Fruit fly (Drosophila melanogaster): Measurements from ENCODE around the gene Cpr65Aw.

Gene Cpr65Aw

DNA sequence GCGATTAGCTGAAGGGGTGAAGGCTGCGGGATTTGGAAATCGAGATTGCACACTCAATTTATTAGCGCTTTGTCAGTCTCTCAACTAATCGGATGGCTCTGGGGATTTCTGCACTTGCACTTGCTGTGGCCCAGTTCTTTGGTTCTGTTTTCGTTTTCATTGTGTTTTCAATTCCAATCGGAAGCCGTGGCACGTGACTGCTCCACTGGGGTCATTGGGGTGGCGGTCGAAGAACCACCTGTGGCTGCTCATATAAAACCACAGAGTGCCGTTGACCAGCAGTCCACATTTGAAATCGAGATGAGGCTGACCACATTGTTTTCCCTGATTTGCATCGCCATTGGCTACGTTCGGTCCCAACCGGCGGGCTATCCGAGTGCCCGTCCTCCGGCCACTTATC is 18.3 kb upstream of the Cpr65Aw start, which contains the start of gene Cpr65Az:
Gene Cpr65Az, plus strand, starts transcription at position 301 of the 400 bp plus-strand sequence.
- no peak for TF ChIP-seq Hr38 (GFP tag; optimal IDR thresholded peaks at IDR 0.05)
- TF ChIP-seq Eip75B (GFP tag; optimal IDR thresholded peaks at IDR 0.05) = no peak
- TF ChIP-seq CG10631 (GFP tag; optimal IDR thresholded peaks at IDR 0.05) = no peak
- no peak for TF ChIP-seq Gug (GFP tag; IDR thresholded peaks at IDR 0.05)
- no peak for TF ChIP-seq CG11762 (GFP tag; optimal IDR thresholded peaks at IDR 0.05; ENCODE audit: insufficient read depth)
- no peak for TF ChIP-seq CG3919 (GFP tag; optimal IDR thresholded peaks at IDR 0.05)

DNA sequence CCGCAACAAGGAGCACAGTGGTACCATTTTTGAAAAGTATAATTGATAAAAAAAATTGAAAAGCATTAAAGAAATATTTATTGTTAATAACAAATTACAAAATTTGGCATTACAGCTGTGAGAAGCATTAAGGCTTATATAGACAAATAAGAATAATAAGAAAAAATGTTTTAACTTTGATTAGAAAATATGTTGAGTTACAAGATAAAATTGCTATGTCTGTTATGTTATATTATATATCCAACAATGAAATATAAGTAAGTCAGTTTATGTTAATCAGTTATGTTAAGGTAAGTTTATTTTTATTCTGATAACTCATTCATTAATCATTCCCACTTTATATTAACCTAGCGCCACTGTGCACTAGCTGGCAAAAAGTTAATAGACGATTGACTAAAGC is 17.6 kb upstream of the Cpr65Aw start:
- TF ChIP-seq svp (GFP tag) (peak; percentile 47), Eip75B (GFP tag; optimal IDR thresholded peaks at IDR 0.05) (no peak)

DNA sequence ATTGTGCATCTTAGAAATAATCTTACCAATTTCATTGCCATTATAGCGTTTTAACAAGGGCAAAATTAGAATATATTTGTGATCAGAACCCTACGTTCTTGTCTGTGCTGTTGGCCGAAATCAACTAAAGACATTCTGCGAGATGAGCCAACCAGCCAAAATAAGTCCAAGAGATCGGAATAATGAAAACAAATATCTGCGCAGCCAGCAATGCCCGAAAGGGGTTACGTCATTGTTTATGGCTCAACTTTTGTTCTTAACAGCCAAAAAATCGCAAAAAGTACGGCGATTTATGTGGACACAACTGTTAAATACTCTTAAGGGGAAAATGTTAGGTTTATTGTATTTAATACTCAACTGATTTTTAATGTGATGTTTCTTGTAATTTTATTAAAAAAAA is 16.3 kb upstream of the Cpr65Aw start, which contains the start of gene Cpr65Ay:
Gene Cpr65Ay, minus strand, starts transcription at position 101 of the 400 bp plus-strand sequence.
- no peak for TF ChIP-seq CG6163 (GFP tag; IDR thresholded peaks at IDR 0.05)
- TF ChIP-seq esn (GFP tag; optimal IDR thresholded peaks at IDR 0.05) = no peak
- TF ChIP-seq Sox14 (GFP tag; optimal IDR thresholded peaks at IDR 0.05) = no peak
- no peak for TF ChIP-seq CG6854 (GFP tag; optimal IDR thresholded peaks at IDR 0.05)
- TF ChIP-seq CG4318 (GFP tag; optimal IDR thresholded peaks at IDR 0.05) = no peak
- no peak for TF ChIP-seq Smox (GFP tag; optimal IDR thresholded peaks at IDR 0.05)
- no peak for TF ChIP-seq Ets21C (GFP tag; optimal IDR thresholded peaks at IDR 0.05)
- TF ChIP-seq CG9139 (GFP tag; optimal IDR thresholded peaks at IDR 0.05) = no peak
- no peak for TF ChIP-seq CG16779 (tag; optimal IDR thresholded peaks at IDR 0.05)

DNA sequence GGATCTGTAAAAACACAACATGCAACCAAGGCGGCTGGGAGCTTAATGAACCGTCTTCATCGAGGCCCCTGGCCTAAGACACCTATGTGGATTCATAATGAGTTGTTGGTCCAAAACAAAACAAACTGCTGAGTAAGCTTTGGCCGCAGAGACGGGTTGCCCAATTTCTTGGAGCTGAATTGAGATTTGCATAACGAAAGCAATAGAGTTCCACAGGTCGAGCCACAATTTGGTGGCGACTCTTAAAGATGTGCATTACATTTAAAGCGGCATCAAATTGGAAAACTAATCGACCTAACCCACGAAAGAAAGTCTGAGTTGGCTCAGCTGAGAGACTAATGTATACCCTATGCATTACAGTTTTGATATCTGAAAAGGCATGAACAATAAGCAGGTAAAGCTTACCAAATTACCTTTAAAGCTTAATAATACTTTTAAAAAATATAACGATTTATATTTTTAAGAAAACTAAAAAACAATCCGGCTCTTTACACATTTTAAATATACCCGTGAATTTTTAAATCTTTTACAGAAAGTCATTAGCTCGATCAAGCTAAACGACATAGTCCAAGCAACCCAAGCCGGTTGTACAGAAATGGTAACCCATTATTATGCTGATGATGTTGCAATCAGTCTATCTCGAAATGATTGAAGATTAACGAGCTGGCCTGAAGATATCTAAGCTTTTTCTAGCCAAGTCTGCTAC is 15.3 kb upstream of the Cpr65Aw start, which contains the start of gene CG13297:
Gene CG13297, minus strand, starts transcription at position 51 of the 706 bp plus-strand sequence.
- TF ChIP-seq CG6276 (GFP tag; optimal IDR thresholded peaks at IDR 0.05) = peak; percentile 33
- peak; percentile 34 for TF ChIP-seq Eip78C (GFP tag)
- TF ChIP-seq CG32006 (GFP tag; optimal IDR thresholded peaks at IDR 0.05) = peak; percentile 14
- no peak for TF ChIP-seq CG1621 (tag; optimal IDR thresholded peaks at IDR 0.05)

DNA sequence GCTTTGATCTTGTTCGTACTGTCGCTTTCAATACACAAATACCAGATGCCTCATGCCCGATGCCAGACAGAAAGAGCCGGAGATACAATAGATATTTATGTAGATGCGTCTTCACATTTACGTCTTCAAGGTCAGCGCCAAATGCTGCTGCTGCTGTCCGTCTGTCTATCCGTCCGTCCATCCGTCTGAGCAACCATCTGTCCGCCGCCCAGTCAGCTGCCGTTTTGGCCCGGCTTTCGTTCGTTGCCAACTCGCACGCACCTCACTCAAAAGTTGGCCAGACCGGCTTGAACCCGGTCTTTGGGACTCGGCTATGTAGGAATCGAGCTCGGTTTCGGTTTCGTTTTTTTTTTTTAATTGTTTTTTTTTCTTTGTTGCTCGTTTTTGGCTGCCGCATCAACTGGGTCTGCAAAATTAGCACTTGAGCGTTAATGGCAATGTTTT is 12.8 kb upstream of the Cpr65Aw start:
- TF ChIP-seq Eip93F (GFP tag; optimal IDR thresholded peaks at IDR 0.05) (no peak), vri (GFP tag; optimal IDR thresholded peaks at IDR 0.05) (no peak), Gug (GFP tag; IDR thresholded peaks at IDR 0.05) (no peak), Met (GFP tag; optimal IDR thresholded peaks at IDR 0.05) (no peak), CG16779 (tag; optimal IDR thresholded peaks at IDR 0.05) (peak; percentile 63), CG9139 (GFP tag; optimal IDR thresholded peaks at IDR 0.05) (peak; percentile 88), acj6 (GFP tag; optimal IDR thresholded peaks at IDR 0.05) (no peak), ss (GFP tag; optimal IDR thresholded peaks at IDR 0.05) (peak; percentile 83 to 93), eg (GFP tag; IDR thresholded peaks at IDR 0.05) (peak; percentile 84), Ets96B (tag; optimal IDR thresholded peaks at IDR 0.05) (peak; percentile 37), CG6276 (GFP tag; optimal IDR thresholded peaks at IDR 0.05) (peak; percentile 76), fd85E (GFP tag; optimal IDR thresholded peaks at IDR 0.05) (no peak), Sox14 (GFP tag; optimal IDR thresholded peaks at IDR 0.05) (no peak), CG8632 (GFP tag; optimal IDR thresholded peaks at IDR 0.05) (peak; percentile 49), Blimp-1 (GFP tag; optimal IDR thresholded peaks at IDR 0.05) (peak; percentile 16), CG15336 (GFP tag; IDR thresholded peaks at IDR 0.05) (peak; percentile 65), net (GFP tag; optimal IDR thresholded peaks at IDR 0.05) (peak; percentile 59), Sox15 (GFP tag; optimal IDR thresholded peaks at IDR 0.05) (no peak), dsx (GFP tag; optimal IDR thresholded peaks at IDR 0.05; ENCODE audit: poor library complexity, severe bottlenecking) (peak; percentile 62), CG6808 (GFP tag; optimal IDR thresholded peaks at IDR 0.05) (peak; percentile 86), fd59A (GFP tag; optimal IDR thresholded peaks at IDR 0.05) (peak; percentile 20), esn (GFP tag; optimal IDR thresholded peaks at IDR 0.05) (no peak), Hr4 (GFP tag; optimal IDR thresholded peaks at IDR 0.05) (no peak), CG11902 (GFP tag; optimal IDR thresholded peaks at IDR 0.05) (no peak), CG7368 (GFP tag; optimal IDR thresholded peaks at IDR 0.05) (peak; percentile 51), Ets21C (GFP tag; optimal IDR thresholded peaks at IDR 0.05) (no peak), CG11762 (GFP tag; optimal IDR thresholded peaks at IDR 0.05; ENCODE audit: insufficient read depth) (peak; percentile 30), CG3032 (tag; optimal IDR thresholded peaks at IDR 0.05) (peak; percentile 42), salr (GFP tag; optimal IDR thresholded peaks at IDR 0.05) (no peak), pdm3 (GFP tag; optimal IDR thresholded peaks at IDR 0.05) (peak; percentile 15)
